Worm (Caenorhabditis elegans): ENCODE data around the gene clhm-1.

clhm-1 gene

DNA sequence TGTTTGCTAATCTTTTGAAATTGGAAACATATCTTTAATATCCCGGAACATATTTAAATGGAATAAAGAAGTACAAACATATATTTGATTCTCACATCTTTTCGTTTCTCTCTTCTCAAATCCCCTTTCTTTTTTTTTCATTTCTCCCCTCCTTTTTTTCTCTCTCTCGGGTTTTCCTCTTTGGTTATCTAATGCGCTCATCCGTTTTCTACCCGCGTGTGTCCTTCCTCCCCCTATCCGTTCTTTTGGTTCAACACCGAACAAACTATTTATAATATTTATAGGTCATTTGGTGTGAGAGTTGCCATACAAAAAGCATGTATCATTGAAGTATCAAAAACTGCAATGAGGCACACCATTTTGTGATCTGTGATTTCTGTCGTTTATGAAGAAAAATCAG lies 46.9 kb downstream of the clhm-1 start (continued):
- TF ChIP-seq C34B4.2 (tag; optimal IDR thresholded peaks at IDR 0.05), result no peak
- peak in 2 of 6 experiments; percentile 6 to 24 for TF ChIP-seq elt-3 (tag; optimal IDR thresholded peaks at IDR 0.05)
- no peak for TF ChIP-seq nhr-84 (tag; optimal IDR thresholded peaks at IDR 0.05)
- TF ChIP-seq hpl-2 (GFP tag; optimal IDR thresholded peaks at IDR 0.05), result no peak

DNA sequence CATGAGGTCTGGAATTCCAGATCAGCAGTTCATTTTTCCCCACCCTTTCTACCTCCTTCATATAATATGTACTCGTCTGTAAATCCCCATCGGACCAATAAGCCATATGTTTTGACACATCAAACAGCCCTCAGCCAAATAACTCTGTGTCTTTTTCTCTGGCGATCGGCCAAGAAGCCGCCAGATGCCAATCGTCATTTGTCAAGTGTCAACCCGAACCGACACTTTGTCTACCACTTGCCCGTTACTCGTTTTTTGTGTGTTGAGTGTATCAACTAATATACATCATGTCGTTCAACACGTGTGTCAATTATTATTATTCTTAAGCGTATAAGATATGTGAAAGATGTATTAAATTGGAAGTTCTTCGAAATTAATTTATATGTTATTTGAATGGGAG lies 47.6 kb downstream of the clhm-1 start:
- peak; percentile 23 for TF ChIP-seq nhr-20 (tag; optimal IDR thresholded peaks at IDR 0.05)
- peak; percentile 92 for TF ChIP-seq dsc-1 (tag; optimal IDR thresholded peaks at IDR 0.05)
- no peak for TF ChIP-seq C34B4.2 (tag; optimal IDR thresholded peaks at IDR 0.05)
- TF ChIP-seq C16A3.4 (tag; optimal IDR thresholded peaks at IDR 0.05), result no peak
- no peak for TF ChIP-seq zag-1 (tag; optimal IDR thresholded peaks at IDR 0.05)
- TF ChIP-seq egl-27 (tag; optimal IDR thresholded peaks at IDR 0.05), result peak in 1 of 2 experiments; percentile 60
- TF ChIP-seq ztf-11 (tag; optimal IDR thresholded peaks at IDR 0.05), result peak in 1 of 2 experiments; percentile 13
- TF ChIP-seq snu-23 (GFP tag; optimal IDR thresholded peaks at IDR 0.05), result peak; percentile 47
- peak; percentile 89 for TF ChIP-seq lin-14 (GFP tag; optimal IDR thresholded peaks at IDR 0.05)
- TF ChIP-seq irx-1 (tag; optimal IDR thresholded peaks at IDR 0.05), result peak; percentile 35
- TF ChIP-seq lsy-2 (tag; optimal IDR thresholded peaks at IDR 0.05), result peak; percentile 19 to 45
- TF ChIP-seq rnt-1 (tag; optimal IDR thresholded peaks at IDR 0.05), result peak; percentile 71
- TF ChIP-seq nhr-19 (GFP tag; conservative IDR thresholded peaks at IDR 0.05), result peak; percentile 39; the same call in 1 of the 2 replicates
- TF ChIP-seq swsn-7 (tag; optimal IDR thresholded peaks at IDR 0.05), result peak; percentile 22
- peak; percentile 40 for TF ChIP-seq mep-1 (tag; optimal IDR thresholded peaks at IDR 0.05)
- peak; percentile 58 for TF ChIP-seq nhr-71 (tag; optimal IDR thresholded peaks at IDR 0.05)
- peak; percentile 87 for TF ChIP-seq nhr-85 (tag)
- peak; percentile 64 for TF ChIP-seq tbx-2 (tag; optimal IDR thresholded peaks at IDR 0.05)
- peak; percentile 43 for TF ChIP-seq unc-130 (tag; optimal IDR thresholded peaks at IDR 0.05)
- no peak for TF ChIP-seq efl-3 (GFP tag; optimal IDR thresholded peaks at IDR 0.05)
- TF ChIP-seq mdl-1 (tag; optimal IDR thresholded peaks at IDR 0.05), result no peak
- peak; percentile 23 for TF ChIP-seq fkh-4 (tag; optimal IDR thresholded peaks at IDR 0.05; ENCODE audit: borderline replicate concordance)
- peak; percentile 29 for TF ChIP-seq blmp-1 (tag; optimal IDR thresholded peaks at IDR 0.05)
- peak; percentile 1 for TF ChIP-seq jun-1 (tag; optimal IDR thresholded peaks at IDR 0.05)
- TF ChIP-seq ceh-8 (GFP tag; optimal IDR thresholded peaks at IDR 0.05), result no peak
- TF ChIP-seq mab-9 (GFP tag; IDR thresholded peaks at IDR 0.05), result 0 out of 2 replicates have a peak, but pooled peaks have one; percentile 19
- no peak for TF ChIP-seq lin-35 (GFP tag; optimal IDR thresholded peaks at IDR 0.05)

- no peak for TF ChIP-seq sox-4 (tag; optimal IDR thresholded peaks at IDR 0.05)
- TF ChIP-seq pax-3 (tag; optimal IDR thresholded peaks at IDR 0.05), result no peak
- TF ChIP-seq mdl-1 (tag; optimal IDR thresholded peaks at IDR 0.05), result peak in 1 of 2 experiments; percentile 44
- peak; percentile 20 for TF ChIP-seq sup-37 (GFP tag; optimal IDR thresholded peaks at IDR 0.05)
- peak; percentile 13 for TF ChIP-seq nhr-90 (tag; optimal IDR thresholded peaks at IDR 0.05; ENCODE audit: poor library complexity)
- peak; percentile 72 for TF ChIP-seq elt-2 (tag; optimal IDR thresholded peaks at IDR 0.05)
- TF ChIP-seq unc-130 (tag; optimal IDR thresholded peaks at IDR 0.05), result peak; percentile 28
- no peak for TF ChIP-seq C04F5.9 (tag; optimal IDR thresholded peaks at IDR 0.05)
- peak in 1 of 3 experiments; percentile 17 for TF ChIP-seq ceh-82 (tag; optimal IDR thresholded peaks at IDR 0.05)
- TF ChIP-seq lsy-2 (tag; optimal IDR thresholded peaks at IDR 0.05), result peak; percentile 41 to 70
- TF ChIP-seq snpc-4 (tag; optimal IDR thresholded peaks at IDR 0.05), result peak; percentile 24
- TF ChIP-seq swsn-7 (tag; optimal IDR thresholded peaks at IDR 0.05), result peak; percentile 19
- TF ChIP-seq ztf-11 (tag; optimal IDR thresholded peaks at IDR 0.05), result no peak
- TF ChIP-seq lin-13 (GFP tag; optimal IDR thresholded peaks at IDR 0.05), result no peak
- TF ChIP-seq lin-14 (GFP tag; optimal IDR thresholded peaks at IDR 0.05), result peak; percentile 94
- peak; percentile 30 for TF ChIP-seq efl-3 (GFP tag; optimal IDR thresholded peaks at IDR 0.05)
- TF ChIP-seq nhr-11 (tag; optimal IDR thresholded peaks at IDR 0.05), result peak; percentile 14
- TF ChIP-seq tbx-2 (tag; optimal IDR thresholded peaks at IDR 0.05), result peak; percentile 36
- peak; percentile 96 for TF ChIP-seq nhr-85 (tag)
- TF ChIP-seq ceh-90 (tag; optimal IDR thresholded peaks at IDR 0.05), result no peak
- peak; percentile 81 for TF ChIP-seq nhr-20 (tag; optimal IDR thresholded peaks at IDR 0.05)
- TF ChIP-seq skn-1 (tag; optimal IDR thresholded peaks at IDR 0.05), result no peak
- TF ChIP-seq nhr-71 (tag; optimal IDR thresholded peaks at IDR 0.05), result peak; percentile 78
- TF ChIP-seq nhr-237 (tag; optimal IDR thresholded peaks at IDR 0.05), result peak; percentile 4
- peak; percentile 87 for TF ChIP-seq rnt-1 (tag; optimal IDR thresholded peaks at IDR 0.05)
- TF ChIP-seq ztf-4 (tag; optimal IDR thresholded peaks at IDR 0.05), result peak; percentile 52
- TF ChIP-seq dsc-1 (tag; optimal IDR thresholded peaks at IDR 0.05), result peak; percentile 3
- TF ChIP-seq fos-1 (tag; optimal IDR thresholded peaks at IDR 0.05), result peak; percentile 31
- TF ChIP-seq lin-35 (GFP tag; optimal IDR thresholded peaks at IDR 0.05), result peak in 1 of 2 experiments; percentile 40
- TF ChIP-seq C16A3.4 (tag; optimal IDR thresholded peaks at IDR 0.05), result peak; percentile 41
- peak; percentile 15 to 23 for TF ChIP-seq efl-1 (optimal IDR thresholded peaks at IDR 0.05)
- TF ChIP-seq efl-1 (GFP tag; optimal IDR thresholded peaks at IDR 0.05 in 1 of 2), result no peak
Measured at ce11 chrII:6822347-6822746, 48.5 kb downstream of the clhm-1 start.
